Fruit fly (Drosophila melanogaster) whole organism, embryonic: ENCODE results near the gene ZnT35C.

ENCODE experiments used
- CG10366 ChIP-seq: fragments of 200-800 bp; sonication (Bioruptor generic); IDR thresholded peaks from 2 replicates; pipeline ENCODE4 v1.3.6; 2022; ENCODE audit warnings: missing biosample characterization, missing genetic modification characterization
- CG11504 ChIP-seq: fragments of 200-800 bp; sonication (Bioruptor generic); optimal IDR thresholded peaks from 3 replicates; lab custom pipeline; 2019; ENCODE audit warnings: missing biosample characterization, mild to moderate bottlenecking, missing genetic modification characterization, moderate library complexity
- CG12155 ChIP-seq: fragments of 200-800 bp; sonication (Bioruptor generic); optimal IDR thresholded peaks from 3 replicates; lab custom pipeline; 2016; ENCODE audit warnings: missing biosample characterization, missing genetic modification characterization
- CG12299 ChIP-seq: fragments of 200-800 bp; sonication (Bioruptor generic); optimal IDR thresholded peaks from 2 replicates; lab custom pipeline; 2018; ENCODE audit warnings: missing biosample characterization, mild to moderate bottlenecking, missing genetic modification characterization
- CG13624 ChIP-seq: fragments of 200-800 bp; sonication (Bioruptor generic); optimal IDR thresholded peaks from 2 replicates; lab custom pipeline; 2016; ENCODE audit warnings: missing biosample characterization, missing genetic modification characterization
- CG14441 ChIP-seq: fragments of 200-800 bp; sonication (Bioruptor generic); IDR thresholded peaks from 2 replicates; pipeline ENCODE4 v1.3.6; 2022; ENCODE audit warnings: missing biosample characterization, missing genetic modification characterization
- CG14667 ChIP-seq: fragments of 200-800 bp; sonication (Bioruptor generic); IDR thresholded peaks from 2 replicates; pipeline ENCODE4 v1.3.6; 2022; ENCODE audit warnings: missing biosample characterization, missing genetic modification characterization
- CG1647 ChIP-seq: fragments of 200-800 bp; sonication (Bioruptor generic); optimal IDR thresholded peaks from 3 replicates; lab custom pipeline; 2016; ENCODE audit warnings: missing biosample characterization, missing genetic modification characterization
- CG16813 ChIP-seq: fragments of 200-800 bp; sonication (Bioruptor generic); IDR thresholded peaks from 3 replicates; pipeline ENCODE4 v1.3.6; 2022; ENCODE audit warnings: missing biosample characterization, missing genetic modification characterization; ENCODE audit not compliant: partially characterized antibody
- CG17802 ChIP-seq: fragments of 200-800 bp; sonication (Bioruptor generic); optimal IDR thresholded peaks from 2 replicates; lab custom pipeline; 2018; ENCODE audit warnings: missing biosample characterization, mild to moderate bottlenecking, missing genetic modification characterization, moderate library complexity
- CG18262 ChIP-seq: fragments of 200-800 bp; optimal IDR thresholded peaks from 3 replicates; lab custom pipeline; 2019; ENCODE audit warnings: missing biosample characterization, mild to moderate bottlenecking, missing genetic modification characterization, moderate library complexity
- CG2889 ChIP-seq: fragments of 200-800 bp; sonication (Bioruptor generic); IDR thresholded peaks from 3 replicates; pipeline ENCODE4 v1.3.6; 2022; ENCODE audit warnings: missing biosample characterization, missing genetic modification characterization
- CG31224 ChIP-seq: fragments of 200-800 bp; sonication (Bioruptor generic); IDR thresholded peaks from 2 replicates; pipeline ENCODE4 v1.3.6; 2022; ENCODE audit warnings: missing biosample characterization, missing genetic modification characterization
- CG32767 ChIP-seq: fragments of 200-800 bp; sonication (Bioruptor generic); IDR thresholded peaks from 2 replicates; pipeline ENCODE4 v1.3.6; 2022; ENCODE audit warnings: missing biosample characterization, missing genetic modification characterization
- CG34224 ChIP-seq: fragments of 200-800 bp; sonication (Bioruptor generic); IDR thresholded peaks from 3 replicates; pipeline ENCODE4 v1.3.6; 2022; ENCODE audit warnings: missing biosample characterization, missing genetic modification characterization; ENCODE audit not compliant: partially characterized antibody
- CG42726 ChIP-seq: fragments of 200-800 bp; sonication (Bioruptor generic); IDR thresholded peaks from 2 replicates; pipeline ENCODE4 v1.3.6; 2022; ENCODE audit warnings: missing biosample characterization, missing genetic modification characterization; ENCODE audit not compliant: partially characterized antibody
- CG4360 ChIP-seq: fragments of 200-800 bp; sonication (Bioruptor generic); IDR thresholded peaks from 2 replicates; pipeline ENCODE4 v1.3.6; 2022; ENCODE audit warnings: missing biosample characterization, missing genetic modification characterization
- CG6254 ChIP-seq: fragments of 200-800 bp; sonication (Bioruptor generic); optimal IDR thresholded peaks from 3 replicates; lab custom pipeline; 2017; ENCODE audit warnings: mild to moderate bottlenecking, missing biosample characterization, missing genetic modification reagents, missing genetic modification characterization
- CG7839 ChIP-seq: fragments of 200-800 bp; sonication (Bioruptor generic); optimal IDR thresholded peaks from 3 replicates; lab custom pipeline; 2018; ENCODE audit warnings: missing biosample characterization, mild to moderate bottlenecking, missing genetic modification characterization, moderate library complexity
- CG8281 ChIP-seq: fragments of 200-800 bp; sonication (Bioruptor generic); optimal IDR thresholded peaks from 2 replicates; lab custom pipeline; 2018; ENCODE audit warnings: missing biosample characterization, mild to moderate bottlenecking, missing genetic modification characterization, moderate library complexity
- CG8924 ChIP-seq: fragments of 200-800 bp; optimal IDR thresholded peaks from 3 replicates; lab custom pipeline; 2019; ENCODE audit warnings: missing biosample characterization, mild to moderate bottlenecking, missing genetic modification characterization, moderate library complexity
- CG9437 ChIP-seq: fragments of 200-800 bp; sonication (Bioruptor generic); optimal IDR thresholded peaks from 2 replicates; lab custom pipeline; 2018; ENCODE audit warnings: missing biosample characterization, mild to moderate bottlenecking, missing genetic modification characterization
- CG9817 ChIP-seq: fragments of 200-800 bp; sonication (Bioruptor generic); optimal IDR thresholded peaks from 2 replicates; lab custom pipeline; 2018; ENCODE audit warnings: missing biosample characterization, mild to moderate bottlenecking, missing genetic modification characterization, moderate library complexity
- CTCF ChIP-seq: fragments of 200-800 bp; sonication (Bioruptor generic); optimal IDR thresholded peaks from 2 replicates; lab custom pipeline; 2017; ENCODE audit warnings: missing biosample characterization, mild to moderate bottlenecking, missing genetic modification characterization, moderate library complexity
- CrebB ChIP-seq: fragments of 200-800 bp; sonication (Bioruptor generic); optimal IDR thresholded peaks from 3 replicates; lab custom pipeline; 2018; ENCODE audit warnings: missing biosample characterization, mild to moderate bottlenecking, missing genetic modification characterization
- D ChIP-seq, 2 experiments: fragments of 200-800 bp in 1 of 2; fragments of >200 bp in 1 of 2; sonication (Bioruptor generic) in 1 of 2; optimal IDR thresholded peaks; 2 replicates in 1 of 2; 3 replicates in 1 of 2; lab custom pipeline; 2017; ENCODE audit warnings: mild to moderate bottlenecking in 1 of 2, missing biosample characterization in 1 of 2, missing genetic modification characterization in 1 of 2, missing genetic modification reagents in 1 of 2
- Deaf1 ChIP-seq: fragments of 200-800 bp; optimal IDR thresholded peaks from 3 replicates; lab custom pipeline; 2019; ENCODE audit warnings: missing biosample characterization, mild to moderate bottlenecking, missing genetic modification characterization, moderate library complexity
- Eip74EF ChIP-seq, 2 experiments: fragments of 200-800 bp in 1 of 2; fragments of >200 bp in 1 of 2; sonication (Bioruptor generic) in 1 of 2; optimal IDR thresholded peaks; 2 replicates each; lab custom pipeline; 2017 to 2019; ENCODE audit warnings: missing biosample characterization in 2 of 2, missing genetic modification characterization in 2 of 2, mild to moderate bottlenecking in 1 of 2, moderate library complexity in 1 of 2
- GATAe ChIP-seq: fragments of 200-800 bp; sonication (Bioruptor generic); conservative IDR thresholded peaks from 2 replicates; pipeline ENCODE4 v1.3.6; 2022; ENCODE audit warnings: missing biosample characterization, missing genetic modification characterization
- Gsc ChIP-seq: fragments of 200-800 bp; sonication (Bioruptor generic); IDR thresholded peaks from 2 replicates; pipeline ENCODE4 v1.3.6; 2022; ENCODE audit warnings: missing biosample characterization, missing genetic modification characterization
- Hmx ChIP-seq: fragments of 200-800 bp; sonication (Bioruptor generic); optimal IDR thresholded peaks from 2 replicates; lab custom pipeline; 2016; ENCODE audit warnings: missing biosample characterization, missing genetic modification characterization
- Nf-YA ChIP-seq: fragments of 200-800 bp; sonication (Bioruptor generic); IDR thresholded peaks from 2 replicates; pipeline ENCODE4 v1.3.6; 2022; ENCODE audit warnings: missing biosample characterization, missing genetic modification characterization
- Nf-YB ChIP-seq: fragments of 200-800 bp; sonication (Bioruptor generic); optimal IDR thresholded peaks from 3 replicates; lab custom pipeline; 2019; ENCODE audit warnings: missing biosample characterization, mild to moderate bottlenecking, missing genetic modification characterization, moderate library complexity
- Xbp1 ChIP-seq: fragments of 200-800 bp; sonication (Bioruptor generic); optimal IDR thresholded peaks from 3 replicates; lab custom pipeline; 2016; ENCODE audit warnings: missing biosample characterization, mild to moderate bottlenecking, missing genetic modification characterization
- disco-r ChIP-seq: fragments of 200-800 bp; sonication (Bioruptor generic); optimal IDR thresholded peaks from 2 replicates; lab custom pipeline; 2016; ENCODE audit warnings: missing biosample characterization, missing genetic modification characterization
- fd96Cb ChIP-seq: fragments of 200-800 bp; sonication (Bioruptor generic); optimal IDR thresholded peaks from 2 replicates; lab custom pipeline; 2018; ENCODE audit warnings: missing biosample characterization, mild to moderate bottlenecking, missing genetic modification characterization, moderate library complexity
- fu2 ChIP-seq: fragments of 200-800 bp; sonication (Bioruptor generic); optimal IDR thresholded peaks from 2 replicates; lab custom pipeline; 2016; ENCODE audit warnings: missing biosample characterization, missing genetic modification characterization
- jumu ChIP-seq: fragments of 200-800 bp; sonication (Bioruptor generic); optimal IDR thresholded peaks from 3 replicates; lab custom pipeline; 2016; ENCODE audit warnings: missing biosample characterization, missing genetic modification characterization
- lab ChIP-seq: fragments of 200-800 bp; sonication (Bioruptor generic); optimal IDR thresholded peaks from 3 replicates; lab custom pipeline; 2017; ENCODE audit warnings: missing biosample characterization, missing genetic modification characterization, mild to moderate bottlenecking, moderate library complexity, missing genetic modification reagents
- lilli ChIP-seq: fragments of 200-800 bp; sonication (Bioruptor generic); optimal IDR thresholded peaks from 3 replicates; lab custom pipeline; 2016; ENCODE audit warnings: missing biosample characterization, missing genetic modification characterization
- lmd ChIP-seq: fragments of 200-800 bp; sonication (Bioruptor generic); IDR thresholded peaks from 2 replicates; pipeline ENCODE4 v1.3.6; 2022; ENCODE audit warnings: missing biosample characterization, missing genetic modification characterization
- mld ChIP-seq: fragments of 200-800 bp; sonication (Bioruptor generic); IDR thresholded peaks from 3 replicates; pipeline ENCODE4 v1.3.6; 2022; ENCODE audit warnings: missing biosample characterization, missing genetic modification characterization; ENCODE audit not compliant: partially characterized antibody
- peb ChIP-seq: fragments of 200-800 bp; sonication (Bioruptor generic); IDR thresholded peaks from 2 replicates; pipeline ENCODE4 v1.3.6; 2022; ENCODE audit warnings: missing biosample characterization, missing genetic modification characterization
- repo ChIP-seq: fragments of 200-800 bp; sonication (Bioruptor generic); optimal IDR thresholded peaks from 2 replicates; lab custom pipeline; 2016; ENCODE audit warnings: missing biosample characterization, missing genetic modification characterization
- sens ChIP-seq: fragments of 200-800 bp; sonication (Bioruptor generic); peaks from one replicate; lab custom pipeline; 2016; ENCODE audit warnings: missing biosample characterization, missing genetic modification characterization
- sim ChIP-seq: fragments of 200-800 bp; sonication (Bioruptor generic); IDR thresholded peaks from 2 replicates; pipeline ENCODE4 v1.3.6; 2022; ENCODE audit warnings: missing biosample characterization, missing genetic modification characterization
- slbo ChIP-seq: fragments of 200-800 bp; sonication (Bioruptor generic); IDR thresholded peaks from 2 replicates; pipeline ENCODE4 v1.3.6; 2022; ENCODE audit warnings: missing biosample characterization, missing genetic modification characterization
- ssp ChIP-seq: fragments of 200-800 bp; sonication (Bioruptor generic); IDR thresholded peaks from 2 replicates; pipeline ENCODE4 v1.3.6; 2022; ENCODE audit warnings: missing biosample characterization, missing genetic modification characterization
- tna ChIP-seq: fragments of 200-800 bp; sonication (Bioruptor generic); IDR thresholded peaks from 2 replicates; pipeline ENCODE4 v1.3.6; 2022; ENCODE audit warnings: missing biosample characterization, missing genetic modification characterization; ENCODE audit not compliant: partially characterized antibody
- zf30C ChIP-seq: fragments of 200-800 bp; sonication (Bioruptor generic); optimal IDR thresholded peaks from 3 replicates; lab custom pipeline; 2018; ENCODE audit warnings: missing biosample characterization, mild to moderate bottlenecking, missing genetic modification characterization

ZnT35C gene

DNA sequence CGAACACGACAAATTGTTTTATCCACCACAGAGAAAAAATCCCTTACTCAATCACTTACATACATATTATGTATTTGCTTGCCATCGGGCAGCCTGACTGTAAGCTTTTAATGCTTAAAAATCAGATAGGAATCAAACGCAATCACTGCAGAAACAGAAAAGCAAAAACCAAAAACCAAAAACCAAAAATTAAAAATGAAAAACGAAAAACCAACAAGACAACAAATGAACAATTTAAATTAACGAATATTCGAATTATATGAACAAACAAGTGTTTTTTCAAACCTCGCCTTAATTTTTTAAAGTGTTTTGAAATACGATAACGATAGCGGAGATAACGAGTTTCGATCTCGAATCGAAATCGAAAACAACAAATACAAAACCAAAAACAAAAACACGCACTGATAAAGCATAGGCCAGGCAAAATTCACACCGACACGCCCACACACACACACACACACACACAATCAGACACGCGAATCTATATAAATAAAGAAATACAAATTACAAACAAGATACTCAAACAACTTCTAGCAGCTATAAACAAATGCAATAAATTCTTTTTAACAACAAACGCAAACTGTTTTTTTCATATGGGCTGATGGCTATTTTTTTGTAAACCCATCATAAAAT, 6.8 kb upstream of the ZnT35C start (continued):
- no peak for TF ChIP-seq sim (GFP tag; lab: Robert Waterston, UW)
- TF ChIP-seq disco-r = no peak
- peak; percentile 50 for TF ChIP-seq zf30C (GFP tag; lab: Kevin White, UChicago)
- peak; percentile 57 for TF ChIP-seq CG13624 (GFP tag; lab: Kevin White, UChicago)
- no peak for TF ChIP-seq jumu (GFP tag; lab: Kevin White, UChicago)
- no peak for TF ChIP-seq repo (GFP tag; lab: Kevin White, UChicago)
- TF ChIP-seq CG12155 (GFP tag; lab: Kevin White, UChicago) = peak; percentile 33
- no peak for TF ChIP-seq CTCF
- TF ChIP-seq CG7839 (tag; lab: Kevin White, UChicago) = peak; percentile 63
- peak; percentile 92 for TF ChIP-seq sens (GFP tag; lab: Kevin White, UChicago)
- no peak for TF ChIP-seq ssp (GFP tag; lab: Robert Waterston, UW)
- no peak for TF ChIP-seq CG12299 (tag; lab: Kevin White, UChicago)
- TF ChIP-seq Gsc = no peak
- TF ChIP-seq CG10366 (GFP tag; lab: Robert Waterston, UW) = peak; percentile 62
- peak; percentile 52; the same call in 1 of the 2 replicates for TF ChIP-seq CG14441 (GFP tag; lab: Robert Waterston, UW)
- peak; percentile 29; the same call in 1 of the 2 replicates for TF ChIP-seq CG31224 (GFP tag; lab: Robert Waterston, UW)
- peak; percentile 5 for TF ChIP-seq CG9817 (tag; lab: Kevin White, UChicago)
- peak; percentile 11 for TF ChIP-seq Hmx (GFP tag; lab: Kevin White, UChicago)
- 0 out of 2 replicates have a peak, but pooled peaks have one; percentile 23 for TF ChIP-seq CG14667
- TF ChIP-seq lilli (GFP tag; lab: Kevin White, UChicago) = peak; percentile 51
- no peak for TF ChIP-seq D (optimal IDR thresholded peaks at IDR 0.05; lab: Kevin White, UChicago)
- TF ChIP-seq D (GFP tag; optimal IDR thresholded peaks at IDR 0.05; lab: Kevin White, UChicago) = no peak
- TF ChIP-seq CG32767 (GFP tag; lab: Robert Waterston, UW) = no peak
- TF ChIP-seq GATAe (GFP tag; lab: Robert Waterston, UW) = peak; percentile 91
- peak; percentile 32 for TF ChIP-seq CG8281
- peak; percentile 71 for TF ChIP-seq lab
- TF ChIP-seq lmd = peak; percentile 60
- TF ChIP-seq mld = no peak
- TF ChIP-seq CG6254 (GFP tag; lab: Kevin White, UChicago) = no peak
- no peak for TF ChIP-seq Eip74EF (GFP tag; optimal IDR thresholded peaks at IDR 0.05; lab: Kevin White, UChicago)
- no peak for TF ChIP-seq CG34224 (GFP tag; lab: Robert Waterston, UW)
- TF ChIP-seq CG9437 = peak; percentile 42
- TF ChIP-seq CG1647 (GFP tag; lab: Kevin White, UChicago) = peak; percentile 31
- no peak for TF ChIP-seq CG16813
- no peak for TF ChIP-seq CG2889 (GFP tag; lab: Robert Waterston, UW)
- no peak for TF ChIP-seq Nf-YB (GFP tag; lab: Kevin White, UChicago)
- TF ChIP-seq Deaf1 (tag; lab: Kevin White, UChicago) = no peak
- no peak for TF ChIP-seq peb (GFP tag; lab: Robert Waterston, UW)
- peak; percentile 41 for TF ChIP-seq Xbp1 (GFP tag; lab: Kevin White, UChicago)
- TF ChIP-seq CG8924 (tag; lab: Kevin White, UChicago) = peak; percentile 46
- TF ChIP-seq tna (GFP tag; lab: Robert Waterston, UW) = no peak
- TF ChIP-seq CG11504 (tag; lab: Kevin White, UChicago) = no peak
- peak; percentile 60 for TF ChIP-seq CG18262
- TF ChIP-seq CG17802 = peak; percentile 10
- TF ChIP-seq Nf-YA (GFP tag; lab: Robert Waterston, UW) = peak; percentile 41; the same call in 1 of the 2 replicates
- TF ChIP-seq CrebB = no peak
- no peak for TF ChIP-seq CG42726 (GFP tag; lab: Robert Waterston, UW)
- TF ChIP-seq CG4360 (GFP tag; lab: Robert Waterston, UW) = no peak
- TF ChIP-seq fu2 = no peak
- TF ChIP-seq fd96Cb = peak; percentile 37
- peak; percentile 61 for TF ChIP-seq slbo (GFP tag; lab: Robert Waterston, UW)
